Worm (Caenorhabditis elegans) whole organism, dauer: ENCODE measurements around the gene nhr-18.
"Not testable (repeated sequence)": the region's sequence is repeated elsewhere in the genome, so short reads cannot be mapped to it uniquely, and the experiment has no call there.

Experiments used
- unc-62 ChIP-seq: sonication (generic microtip); optimal IDR thresholded peaks from 2 replicates; lab custom pipeline; 2017; ENCODE audit warnings: missing biosample characterization, missing genetic modification reagents, missing genetic modification characterization

Gene nhr-18

DNA sequence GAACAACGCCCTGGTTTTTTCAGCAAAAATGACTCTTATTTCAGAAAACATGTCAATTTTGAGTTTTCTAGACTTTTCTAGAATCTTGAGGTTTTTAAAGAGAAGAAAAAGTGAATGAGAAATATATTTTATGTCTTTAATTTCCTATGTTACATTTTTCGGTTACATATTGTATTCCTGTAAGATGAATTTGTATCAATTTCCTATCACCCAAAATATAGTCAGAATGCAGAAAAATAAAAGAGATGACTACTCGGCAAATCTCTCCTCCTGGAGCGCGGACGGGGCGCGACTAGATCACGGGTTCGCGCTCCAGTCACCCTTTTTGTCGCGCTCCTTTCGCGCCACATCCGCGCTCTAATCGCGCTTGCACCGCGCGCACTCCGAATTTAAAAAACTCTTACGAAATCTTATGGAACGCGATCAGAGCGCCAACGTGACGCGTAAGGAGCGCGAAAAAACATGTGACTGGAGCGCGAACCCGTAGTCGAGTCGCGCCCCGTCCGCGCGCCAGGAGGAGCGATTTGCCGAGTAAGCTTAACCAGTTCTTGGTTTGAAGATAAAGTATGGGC, 27.6 kb downstream of the nhr-18 start, which contains the start of gene str-253:
str-253 (minus strand) TSS at position 51 of the 572 bp plus-strand sequence.
- no peak for TF ChIP-seq unc-62 (GFP tag; lab: Kevin White, UChicago)

DNA sequence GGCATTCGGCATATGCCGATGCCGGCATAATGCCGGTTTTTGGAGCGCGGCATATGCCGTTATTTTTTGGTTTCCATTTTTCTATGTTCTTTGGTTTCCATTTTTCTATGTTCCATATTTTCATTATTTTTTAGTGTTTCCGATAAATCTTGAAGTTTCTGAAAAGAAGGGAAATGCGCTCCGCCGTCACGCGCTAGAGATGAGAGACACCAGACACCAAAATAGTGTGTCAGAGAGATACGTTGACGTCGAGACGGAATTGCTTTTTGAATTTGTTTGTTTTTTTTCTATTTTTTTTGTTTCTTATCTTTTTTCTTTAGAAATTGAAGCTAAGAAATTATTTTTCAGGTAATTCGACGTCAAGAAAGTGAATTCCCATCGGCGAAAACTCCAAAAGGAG, 28.2 kb downstream of the nhr-18 start, which contains the start of gene F41B5.1:
F41B5.1 (plus strand) TSS at position 343 of the 400 bp plus-strand sequence.
- TF ChIP-seq unc-62 (GFP tag; lab: Kevin White, UChicago): not testable (repeated sequence)

- TF ChIP-seq unc-62 (GFP tag; lab: Kevin White, UChicago): no peak
Observed at ce11 chrV:2259750-2260149, 32.7 kb downstream of the nhr-18 start, which contains the start of gene nhr-182. Gene nhr-182 (minus strand): TSS chrV:2259927.

DNA sequence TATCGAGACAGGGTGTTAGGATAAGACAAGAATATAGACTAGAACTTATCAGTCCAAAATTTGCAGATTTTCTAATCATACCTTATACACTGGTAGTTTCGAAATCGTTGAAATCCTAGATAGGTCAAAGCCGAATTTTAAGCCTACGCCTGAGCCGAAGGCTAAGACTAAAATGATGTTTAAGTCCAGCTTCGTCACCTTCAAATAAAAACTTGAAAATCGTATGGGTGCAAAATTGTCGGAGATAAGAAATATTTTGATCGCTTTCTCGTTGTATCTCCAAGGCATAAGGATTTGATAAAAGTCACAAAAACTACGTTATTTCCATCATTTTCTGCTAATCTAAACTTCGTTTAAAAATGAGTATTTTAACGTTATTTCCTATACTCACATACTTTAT, 33.7 kb downstream of the nhr-18 start, which contains the start of gene F41B5.12:
F41B5.12 (plus strand) TSS at position 301 of the 400 bp plus-strand sequence.
- TF ChIP-seq unc-62 (GFP tag; lab: Kevin White, UChicago): no peak

DNA sequence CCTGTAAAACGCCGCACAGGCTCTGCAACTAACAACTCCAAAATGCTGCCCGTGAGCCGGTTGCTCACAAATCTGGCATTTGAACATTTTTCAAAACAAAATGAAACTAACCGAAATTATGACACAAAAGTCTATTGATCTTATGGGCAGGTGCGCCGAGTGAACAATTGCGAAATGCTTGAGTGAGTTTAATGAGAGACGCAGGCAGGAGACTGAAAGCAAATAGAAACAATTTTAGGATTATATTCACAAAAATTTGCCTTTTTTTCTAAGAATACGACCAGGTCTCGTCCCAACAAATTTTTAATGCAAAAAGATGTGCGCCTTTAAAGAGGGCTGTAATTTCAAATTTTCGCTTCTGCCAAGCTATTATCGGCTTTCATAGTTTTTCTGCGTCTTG, 37.5 kb downstream of the nhr-18 start, which contains the start of gene nhr-183:
nhr-183 (minus strand) TSS at position 180 of the 400 bp plus-strand sequence.
- TF ChIP-seq unc-62 (GFP tag; lab: Kevin White, UChicago): no peak

DNA sequence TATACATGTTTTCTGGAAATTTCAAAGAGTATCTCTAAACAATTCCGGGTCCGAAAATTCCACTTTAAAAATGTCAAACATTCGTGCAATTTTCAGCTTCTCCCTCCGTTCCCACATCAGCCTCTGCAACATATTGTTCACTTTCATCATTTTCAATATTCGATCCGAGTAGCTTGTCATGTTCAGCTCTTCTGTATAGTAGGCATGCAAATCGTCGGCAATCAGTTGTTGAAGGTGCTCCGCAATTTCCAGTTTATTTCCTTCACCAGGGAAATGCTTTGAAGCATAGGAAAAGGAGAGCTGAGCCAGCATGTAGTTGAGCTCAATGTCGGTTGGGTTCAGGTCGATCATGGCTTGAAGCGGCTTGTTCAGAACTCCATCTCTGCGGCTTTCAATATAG, 37.9 kb downstream of the nhr-18 start:
- TF ChIP-seq unc-62 (GFP tag; lab: Kevin White, UChicago): no peak

- no peak for TF ChIP-seq unc-62 (GFP tag; lab: Kevin White, UChicago)
Observed at ce11 chrV:2266958-2267357, 40.0 kb downstream of the nhr-18 start, which contains the start of gene nhr-275. Gene nhr-275 (minus strand): TSS chrV:2267058.

DNA sequence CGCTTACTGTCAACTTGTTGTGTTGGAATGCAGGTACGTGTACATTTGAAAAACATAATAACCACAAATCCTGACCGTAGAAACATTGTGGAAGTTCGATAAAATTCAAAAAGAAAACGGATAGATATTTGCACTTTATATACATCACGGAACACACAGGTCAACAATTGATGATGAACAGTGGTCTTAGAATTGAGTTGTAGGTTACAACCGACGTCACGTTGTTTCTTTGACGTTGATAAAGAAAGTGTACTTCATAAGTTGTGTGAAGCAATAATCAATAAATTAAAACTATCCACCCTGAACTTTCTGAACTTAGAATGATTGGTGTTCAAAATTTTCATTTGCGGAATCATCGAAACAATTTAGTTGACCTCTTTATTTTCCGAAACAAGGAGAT, 44.7 kb downstream of the nhr-18 start, which contains the start of gene Y5H2A.1:
Y5H2A.1 (minus strand) TSS at position 101 of the 400 bp plus-strand sequence.
- no peak for TF ChIP-seq unc-62 (GFP tag; lab: Kevin White, UChicago)

- no peak for TF ChIP-seq unc-62 (GFP tag; lab: Kevin White, UChicago)
Observed at ce11 chrV:2274253-2274892, 47.4 kb downstream of the nhr-18 start, which contains the start of the genes Y5H2A.4 and abu-4. Gene Y5H2A.4 (minus strand): TSS chrV:2274353. Gene abu-4 (plus strand): TSS chrV:2274842.

- TF ChIP-seq unc-62 (GFP tag; lab: Kevin White, UChicago): no peak
Observed at ce11 chrV:2277260-2277659, 50.3 kb downstream of the nhr-18 start.

DNA sequence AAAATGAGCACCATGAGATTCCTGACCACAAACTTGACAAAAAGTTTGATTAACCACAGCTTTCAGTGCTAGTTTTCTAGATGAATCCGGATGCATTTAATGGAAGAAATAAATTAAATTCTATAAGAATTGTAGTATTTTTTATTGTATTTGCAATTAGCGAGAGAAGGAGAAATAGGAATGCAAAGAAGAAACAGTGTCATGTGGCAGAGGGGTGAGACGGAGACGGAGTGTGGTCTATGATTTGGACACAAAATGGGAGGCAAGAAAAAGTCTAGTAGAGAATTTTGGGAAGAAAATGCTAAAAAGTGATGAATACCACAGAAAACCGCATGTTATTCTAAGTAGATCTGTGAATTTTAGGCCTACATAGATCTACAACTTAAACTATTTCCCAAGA, 51.0 kb downstream of the nhr-18 start, which contains the start of gene nhr-59:
nhr-59 (minus strand) TSS at position 214 of the 400 bp plus-strand sequence.
- TF ChIP-seq unc-62 (GFP tag; lab: Kevin White, UChicago): no peak

ce11 chrV:2278543-2278942, 51.5 kb downstream of the nhr-18 start, which contains the start of gene fbxa-137:
Gene fbxa-137 (plus strand): TSS chrV:2278816.
- TF ChIP-seq unc-62 (GFP tag; lab: Kevin White, UChicago): no peak
